Worm (Caenorhabditis elegans): ENCODE results near the gene T05A8.7.

- TF ChIP-seq ama-1 (optimal IDR thresholded peaks at IDR 0.05) (no peak), ets-7 (tag; optimal IDR thresholded peaks at IDR 0.05) (no peak), ceh-13 (GFP tag; optimal IDR thresholded peaks at IDR 0.05) (no peak), tbx-11 (GFP tag; IDR thresholded peaks at IDR 0.05) (no peak), hmbx-1 (tag; optimal IDR thresholded peaks at IDR 0.05) (no peak), scrt-1 (GFP tag; IDR thresholded peaks at IDR 0.05) (no peak), B0310.2 (tag; optimal IDR thresholded peaks at IDR 0.05) (no peak), tbx-37 (GFP tag; conservative IDR thresholded peaks at IDR 0.05) (no peak), F13C5.2 (tag; optimal IDR thresholded peaks at IDR 0.05) (no peak), flt-1 (GFP tag; IDR thresholded peaks at IDR 0.05) (no peak)
Observed at ce11 chrII:2700229-2700628, 41.9 kb downstream of the T05A8.7 start, which contains the start of gene sri-61.
